Fruit fly (Drosophila melanogaster): ENCODE data around the gene tal-1A.

tal-1A gene

dm6 chr3R:13817480-13818305, 4.8 kb downstream of the tal-1A start:
- TF ChIP-seq fkh (GFP tag; optimal IDR thresholded peaks at IDR 0.05): peak; percentile 65
- peak; percentile 28 for TF ChIP-seq Met (GFP tag; optimal IDR thresholded peaks at IDR 0.05)
- no peak for TF ChIP-seq CG6854 (GFP tag; optimal IDR thresholded peaks at IDR 0.05)
- peak; percentile 5 for TF ChIP-seq Sox102F (GFP tag; optimal IDR thresholded peaks at IDR 0.05)
- no peak for TF ChIP-seq fd85E (GFP tag; optimal IDR thresholded peaks at IDR 0.05)
- TF ChIP-seq Eip75B (GFP tag; optimal IDR thresholded peaks at IDR 0.05): no peak
- TF ChIP-seq CG6276 (GFP tag; optimal IDR thresholded peaks at IDR 0.05): peak; percentile 69
- TF ChIP-seq spab (GFP tag; optimal IDR thresholded peaks at IDR 0.05): no peak
- no peak for TF ChIP-seq CG11294 (GFP tag; IDR thresholded peaks at IDR 0.05)
- TF ChIP-seq vri (GFP tag; optimal IDR thresholded peaks at IDR 0.05): no peak
- TF ChIP-seq CG8319 (GFP tag; optimal IDR thresholded peaks at IDR 0.05): no peak
- TF ChIP-seq CG6792 (GFP tag; optimal IDR thresholded peaks at IDR 0.05): no peak
- no peak for TF ChIP-seq Ets21C (GFP tag; optimal IDR thresholded peaks at IDR 0.05)
- TF ChIP-seq Sox15 (GFP tag; optimal IDR thresholded peaks at IDR 0.05): no peak
- no peak for TF ChIP-seq ss (GFP tag; optimal IDR thresholded peaks at IDR 0.05)
- peak; percentile 91 for TF ChIP-seq CG32006 (GFP tag; optimal IDR thresholded peaks at IDR 0.05)
- peak; percentile 69 for TF ChIP-seq eg (GFP tag; IDR thresholded peaks at IDR 0.05)
- TF ChIP-seq salr (GFP tag; optimal IDR thresholded peaks at IDR 0.05): peak in 1 of 2 experiments; percentile 41
- TF ChIP-seq CG34406 (GFP tag; optimal IDR thresholded peaks at IDR 0.05): no peak
- no peak for TF ChIP-seq topi (GFP tag; optimal IDR thresholded peaks at IDR 0.05)
- no peak for TF ChIP-seq esn (GFP tag; optimal IDR thresholded peaks at IDR 0.05)
- peak; percentile 78 for TF ChIP-seq CG4318 (GFP tag; optimal IDR thresholded peaks at IDR 0.05)
- no peak for TF ChIP-seq CG7368 (GFP tag; optimal IDR thresholded peaks at IDR 0.05)
- TF ChIP-seq cyc (GFP tag; optimal IDR thresholded peaks at IDR 0.05): no peak
- peak; percentile 34; the same call in 1 of the 2 replicates for TF ChIP-seq Gug (GFP tag; IDR thresholded peaks at IDR 0.05)
- TF ChIP-seq CG10631 (GFP tag; optimal IDR thresholded peaks at IDR 0.05): no peak
- TF ChIP-seq CG6808 (GFP tag; optimal IDR thresholded peaks at IDR 0.05): no peak
- TF ChIP-seq Hr4 (GFP tag; optimal IDR thresholded peaks at IDR 0.05): peak; percentile 81
- TF ChIP-seq CG31627 (GFP tag; optimal IDR thresholded peaks at IDR 0.05): no peak
- peak; percentile 41 for TF ChIP-seq OdsH (GFP tag; optimal IDR thresholded peaks at IDR 0.05)
- peak; percentile 7; the same call in 1 of the 3 replicates for TF ChIP-seq CG6163 (GFP tag; IDR thresholded peaks at IDR 0.05)
- peak; percentile 2 for TF ChIP-seq achi (GFP tag; optimal IDR thresholded peaks at IDR 0.05)
- TF ChIP-seq CG8119 (GFP tag; IDR thresholded peaks at IDR 0.05): peak; percentile 83
- TF ChIP-seq acj6 (GFP tag; optimal IDR thresholded peaks at IDR 0.05): no peak
- TF ChIP-seq dac (GFP tag; optimal IDR thresholded peaks at IDR 0.05): peak; percentile 76
- TF ChIP-seq CG16779 (tag; optimal IDR thresholded peaks at IDR 0.05): no peak
- TF ChIP-seq Hr38 (GFP tag; optimal IDR thresholded peaks at IDR 0.05): no peak
- TF ChIP-seq Ets96B (tag; optimal IDR thresholded peaks at IDR 0.05): no peak
- no peak for TF ChIP-seq Smox (GFP tag; optimal IDR thresholded peaks at IDR 0.05)
- no peak for TF ChIP-seq CG8632 (GFP tag; optimal IDR thresholded peaks at IDR 0.05)
- no peak for TF ChIP-seq lz (GFP tag; optimal IDR thresholded peaks at IDR 0.05)
- TF ChIP-seq fd59A (GFP tag; optimal IDR thresholded peaks at IDR 0.05): no peak
- TF ChIP-seq Hr39 (GFP tag; optimal IDR thresholded peaks at IDR 0.05): no peak
- TF ChIP-seq CG3032 (tag; optimal IDR thresholded peaks at IDR 0.05): no peak
- peak; percentile 68 for TF ChIP-seq CG15336 (GFP tag; IDR thresholded peaks at IDR 0.05)
- no peak for TF ChIP-seq Eip93F (GFP tag; optimal IDR thresholded peaks at IDR 0.05)
- no peak for TF ChIP-seq dsx (GFP tag; optimal IDR thresholded peaks at IDR 0.05; ENCODE audit: poor library complexity, severe bottlenecking)
- peak; percentile 63 for TF ChIP-seq svp (GFP tag)
- TF ChIP-seq CG10669 (GFP tag; optimal IDR thresholded peaks at IDR 0.05): no peak
- no peak for TF ChIP-seq CG11902 (GFP tag; optimal IDR thresholded peaks at IDR 0.05)
- peak; percentile 50 for TF ChIP-seq Lpt (GFP tag; optimal IDR thresholded peaks at IDR 0.05)

Measured in whole organism, prepupa.